Fruit fly (Drosophila melanogaster) whole organism, embryonic: Measurements from ENCODE around the gene CG12607.

ENCODE experiments used
- Ada2b ChIP-seq: fragments of 200-800 bp; sonication (Bioruptor generic); IDR thresholded peaks from 2 replicates; pipeline ENCODE4 v1.3.6; 2022; ENCODE audit warnings: missing biosample characterization, missing genetic modification characterization
- Aef1 ChIP-seq: fragments of 200-800 bp; sonication (Bioruptor generic); IDR thresholded peaks from 3 replicates; pipeline ENCODE4 v1.3.6; 2022; ENCODE audit warnings: missing biosample characterization, missing genetic modification characterization
- B-H1 ChIP-seq: fragments of 200-800 bp; sonication (Bioruptor generic); IDR thresholded peaks from 3 replicates; pipeline ENCODE4 v1.3.6; 2022; ENCODE audit warnings: missing biosample characterization, missing genetic modification characterization
- C15 ChIP-seq: fragments of 200-800 bp; sonication (Bioruptor generic); IDR thresholded peaks from 3 replicates; pipeline ENCODE4 v1.3.6; 2022; ENCODE audit warnings: missing biosample characterization, missing genetic modification characterization
- CG10267 ChIP-seq: fragments of 200-800 bp; sonication (Bioruptor generic); optimal IDR thresholded peaks from 2 replicates; lab custom pipeline; 2018; ENCODE audit warnings: missing biosample characterization, mild to moderate bottlenecking, missing genetic modification characterization, moderate library complexity
- CG12219 ChIP-seq: fragments of 200-800 bp; sonication (Bioruptor generic); optimal IDR thresholded peaks from 3 replicates; lab custom pipeline; 2018; ENCODE audit warnings: missing biosample characterization, mild to moderate bottlenecking, missing genetic modification characterization
- CG15601 ChIP-seq: fragments of 200-800 bp; sonication (Bioruptor generic); optimal IDR thresholded peaks from 3 replicates; lab custom pipeline; 2019; ENCODE audit warnings: missing biosample characterization, mild to moderate bottlenecking, missing genetic modification characterization, moderate library complexity
- CG17802 ChIP-seq: fragments of 200-800 bp; sonication (Bioruptor generic); optimal IDR thresholded peaks from 2 replicates; lab custom pipeline; 2018; ENCODE audit warnings: missing biosample characterization, mild to moderate bottlenecking, missing genetic modification characterization, moderate library complexity
- CG18599 ChIP-seq: fragments of 200-800 bp; sonication (Bioruptor generic); optimal IDR thresholded peaks from 3 replicates; lab custom pipeline; 2017; ENCODE audit warnings: missing biosample characterization, missing genetic modification characterization, mild to moderate bottlenecking, moderate library complexity, missing genetic modification reagents
- CG2120 ChIP-seq: fragments of 200-800 bp; sonication (Bioruptor generic); optimal IDR thresholded peaks from 3 replicates; lab custom pipeline; 2016; ENCODE audit warnings: missing biosample characterization, missing genetic modification characterization
- CG3281 ChIP-seq: fragments of 200-800 bp; sonication (Bioruptor generic); optimal IDR thresholded peaks from 3 replicates; lab custom pipeline; 2017; ENCODE audit warnings: missing biosample characterization, mild to moderate bottlenecking, missing genetic modification characterization
- CG4282 ChIP-seq: fragments of 200-800 bp; sonication (Bioruptor generic); optimal IDR thresholded peaks from 2 replicates; lab custom pipeline; 2016; ENCODE audit warnings: missing biosample characterization, missing genetic modification characterization
- CG43689 ChIP-seq: fragments of 200-800 bp; sonication (Bioruptor generic); IDR thresholded peaks from 2 replicates; pipeline ENCODE4 v1.3.6; 2022; ENCODE audit warnings: missing biosample characterization, missing genetic modification characterization
- CG6813 ChIP-seq: fragments of 200-800 bp; sonication (Bioruptor generic); optimal IDR thresholded peaks from 2 replicates; lab custom pipeline; 2017; ENCODE audit warnings: missing biosample characterization, missing genetic modification characterization, mild to moderate bottlenecking, moderate library complexity, missing genetic modification reagents
- CG7357 ChIP-seq: fragments of 200-800 bp; sonication (Bioruptor generic); IDR thresholded peaks from 3 replicates; pipeline ENCODE4 v1.3.6; 2022; ENCODE audit warnings: missing biosample characterization, missing genetic modification characterization
- CG8359 ChIP-seq: fragments of 200-800 bp; sonication (Bioruptor generic); optimal IDR thresholded peaks from 2 replicates; lab custom pipeline; 2017; ENCODE audit warnings: missing biosample characterization, mild to moderate bottlenecking, missing genetic modification characterization, borderline replicate concordance
- CG8944 ChIP-seq: fragments of 200-800 bp; sonication (Bioruptor generic); optimal IDR thresholded peaks from 3 replicates; lab custom pipeline; 2016; ENCODE audit warnings: missing biosample characterization, missing genetic modification characterization
- D ChIP-seq, 2 experiments: fragments of 200-800 bp in 1 of 2; fragments of >200 bp in 1 of 2; sonication (Bioruptor generic) in 1 of 2; optimal IDR thresholded peaks; 2 replicates in 1 of 2; 3 replicates in 1 of 2; lab custom pipeline; 2017; ENCODE audit warnings: mild to moderate bottlenecking in 1 of 2, missing biosample characterization in 1 of 2, missing genetic modification characterization in 1 of 2, missing genetic modification reagents in 1 of 2
- Dad ChIP-seq: fragments of 200-800 bp; sonication (Bioruptor generic); optimal IDR thresholded peaks from 3 replicates; lab custom pipeline; 2016; ENCODE audit warnings: missing biosample characterization, missing genetic modification characterization
- Gsc ChIP-seq: fragments of 200-800 bp; sonication (Bioruptor generic); IDR thresholded peaks from 2 replicates; pipeline ENCODE4 v1.3.6; 2022; ENCODE audit warnings: missing biosample characterization, missing genetic modification characterization
- HLHmδ ChIP-seq: fragments of 200-800 bp; sonication (Bioruptor generic); optimal IDR thresholded peaks from 2 replicates; lab custom pipeline; 2018; ENCODE audit warnings: missing biosample characterization, mild to moderate bottlenecking, missing genetic modification characterization, moderate library complexity
- Hr39 ChIP-seq: fragments of >200 bp; optimal IDR thresholded peaks from 2 replicates; lab custom pipeline; 2017
- Lhr ChIP-seq: fragments of 200-800 bp; sonication (Bioruptor generic); optimal IDR thresholded peaks from 3 replicates; lab custom pipeline; 2017; ENCODE audit warnings: mild to moderate bottlenecking, missing biosample characterization, missing genetic modification reagents, missing genetic modification characterization
- NK7.1 ChIP-seq: fragments of 200-800 bp; sonication (Bioruptor generic); optimal IDR thresholded peaks from 3 replicates; lab custom pipeline; 2016; ENCODE audit warnings: missing biosample characterization, missing genetic modification characterization
- NfI ChIP-seq: fragments of 200-800 bp; sonication (Bioruptor generic); optimal IDR thresholded peaks from 3 replicates; lab custom pipeline; 2018; ENCODE audit warnings: missing biosample characterization, mild to moderate bottlenecking, missing genetic modification characterization, moderate library complexity
- Opbp ChIP-seq: fragments of 200-800 bp; sonication (Bioruptor generic); IDR thresholded peaks from 3 replicates; pipeline ENCODE4 v1.3.6; 2022; ENCODE audit warnings: missing biosample characterization, missing genetic modification characterization; ENCODE audit not compliant: partially characterized antibody
- Scr ChIP-seq: fragments of 200-800 bp; sonication (Bioruptor generic); IDR thresholded peaks from 2 replicates; pipeline ENCODE4 v1.3.6; 2022; ENCODE audit warnings: missing biosample characterization, missing genetic modification characterization; ENCODE audit not compliant: partially characterized antibody
- Vsx1 ChIP-seq: fragments of 200-800 bp; sonication (Bioruptor generic); optimal IDR thresholded peaks from 2 replicates; lab custom pipeline; 2017; ENCODE audit warnings: missing biosample characterization, mild to moderate bottlenecking, missing genetic modification characterization, missing genetic modification reagents
- Xrp1 ChIP-seq: fragments of 200-800 bp; sonication (Bioruptor generic); IDR thresholded peaks from 2 replicates; pipeline ENCODE4 v1.3.6; 2022; ENCODE audit warnings: missing biosample characterization, missing genetic modification characterization
- YL-1 ChIP-seq: fragments of 200-800 bp; sonication (Bioruptor generic); optimal IDR thresholded peaks from 3 replicates; lab custom pipeline; 2017; ENCODE audit warnings: missing biosample characterization, mild to moderate bottlenecking, missing genetic modification characterization
- ab ChIP-seq: fragments of 200-800 bp; sonication (Bioruptor generic); optimal IDR thresholded peaks from 2 replicates; lab custom pipeline; 2016; ENCODE audit warnings: missing biosample characterization, missing genetic modification characterization
- dm ChIP-seq: fragments of 200-800 bp; sonication (Bioruptor generic); optimal IDR thresholded peaks from 3 replicates; lab custom pipeline; 2016; ENCODE audit warnings: missing biosample characterization, missing genetic modification characterization
- ems ChIP-seq: fragments of 200-800 bp; sonication (Bioruptor generic); optimal IDR thresholded peaks from 3 replicates; lab custom pipeline; 2016; ENCODE audit warnings: missing biosample characterization, missing genetic modification characterization
- fd3F ChIP-seq: fragments of 200-800 bp; sonication (Bioruptor generic); optimal IDR thresholded peaks from 2 replicates; lab custom pipeline; 2018; ENCODE audit warnings: missing biosample characterization, mild to moderate bottlenecking, missing genetic modification characterization, moderate library complexity
- kah ChIP-seq: fragments of 200-800 bp; sonication (Bioruptor generic); optimal IDR thresholded peaks from 2 replicates; lab custom pipeline; 2018; ENCODE audit warnings: missing biosample characterization, mild to moderate bottlenecking, missing genetic modification characterization
- knrl ChIP-seq: fragments of 200-800 bp; sonication (Bioruptor generic); IDR thresholded peaks from 3 replicates; pipeline ENCODE4 v1.3.6; 2022; ENCODE audit warnings: missing biosample characterization, missing genetic modification characterization; ENCODE audit not compliant: partially characterized antibody
- lmd ChIP-seq: fragments of 200-800 bp; sonication (Bioruptor generic); IDR thresholded peaks from 2 replicates; pipeline ENCODE4 v1.3.6; 2022; ENCODE audit warnings: missing biosample characterization, missing genetic modification characterization
- mam ChIP-seq: fragments of 200-800 bp; sonication (Bioruptor generic); optimal IDR thresholded peaks from 3 replicates; lab custom pipeline; 2016; ENCODE audit warnings: missing biosample characterization, missing genetic modification characterization
- nerfin-1 ChIP-seq: fragments of 200-800 bp; sonication (Bioruptor generic); optimal IDR thresholded peaks from 3 replicates; lab custom pipeline; 2019; ENCODE audit warnings: missing biosample characterization, mild to moderate bottlenecking, missing genetic modification characterization, moderate library complexity
- p53 ChIP-seq: fragments of 200-800 bp; sonication (Bioruptor generic); optimal IDR thresholded peaks from 2 replicates; lab custom pipeline; 2016; ENCODE audit warnings: missing biosample characterization, missing genetic modification characterization
- pb ChIP-seq: fragments of 200-800 bp; sonication (Bioruptor generic); optimal IDR thresholded peaks from 3 replicates; lab custom pipeline; 2016; ENCODE audit warnings: missing biosample characterization, missing genetic modification characterization
- pros ChIP-seq: fragments of 200-800 bp; sonication (Bioruptor generic); optimal IDR thresholded peaks from 3 replicates; lab custom pipeline; 2019; ENCODE audit warnings: missing biosample characterization, mild to moderate bottlenecking, missing genetic modification characterization, moderate library complexity
- ranshi ChIP-seq: fragments of 200-800 bp; sonication (Bioruptor generic); IDR thresholded peaks from 2 replicates; pipeline ENCODE4 v1.3.6; 2022; ENCODE audit warnings: missing biosample characterization, missing genetic modification characterization
- tgo ChIP-seq: fragments of 200-800 bp; sonication (Bioruptor generic); IDR thresholded peaks from 3 replicates; pipeline ENCODE4 v1.3.6; 2022; ENCODE audit warnings: missing biosample characterization, missing genetic modification characterization
- tio ChIP-seq: fragments of 200-800 bp; sonication (Bioruptor generic); optimal IDR thresholded peaks from 2 replicates; lab custom pipeline; 2017; ENCODE audit warnings: missing biosample characterization, missing genetic modification characterization, inconsistent platforms
- trh ChIP-seq: fragments of 200-800 bp; sonication (Bioruptor generic); optimal IDR thresholded peaks from 2 replicates; lab custom pipeline; 2016; ENCODE audit warnings: missing biosample characterization, missing genetic modification characterization
- ttk ChIP-seq: fragments of 200-800 bp; sonication (Bioruptor generic); IDR thresholded peaks from 2 replicates; pipeline ENCODE4 v2.1.2; 2022; ENCODE audit warnings: missing biosample characterization, missing genetic modification characterization
- twi ChIP-seq: fragments of 200-800 bp; optimal IDR thresholded peaks from 2 replicates; lab custom pipeline; 2019; ENCODE audit warnings: missing biosample characterization, mild to moderate bottlenecking, missing genetic modification characterization, moderate library complexity
- wdn ChIP-seq: fragments of 200-800 bp; sonication (Bioruptor generic); IDR thresholded peaks from 2 replicates; pipeline ENCODE4 v1.3.6; 2022; ENCODE audit warnings: missing biosample characterization, missing genetic modification characterization

Gene CG12607

dm6 chr3L:4406653-4407257 lies 39.6 kb upstream of the CG12607 start, which contains the start of gene TP53INP (continued):
- TF ChIP-seq ttk (GFP tag; lab: Robert Waterston, UW): peak; percentile 58
- TF ChIP-seq Gsc (GFP tag; lab: Robert Waterston, UW): no peak
- peak; percentile 67 for TF ChIP-seq ranshi (GFP tag; lab: Robert Waterston, UW)
- TF ChIP-seq dm (GFP tag; lab: Kevin White, UChicago): peak; percentile 63
- TF ChIP-seq Vsx1 (GFP tag; lab: Kevin White, UChicago): peak; percentile 52
- TF ChIP-seq ems: peak; percentile 77
- TF ChIP-seq CG43689: no peak
- TF ChIP-seq Hr39 (lab: Kevin White, UChicago): no peak
- TF ChIP-seq Dad (GFP tag; lab: Kevin White, UChicago): peak; percentile 68
- TF ChIP-seq NfI (GFP tag; lab: Kevin White, UChicago): peak; percentile 88
- peak; percentile 71 for TF ChIP-seq CG8359 (GFP tag; lab: Kevin White, UChicago)
- TF ChIP-seq CG2120 (GFP tag; lab: Kevin White, UChicago): peak; percentile 81
- peak; percentile 89 for TF ChIP-seq CG3281
- 0 out of 2 replicates have a peak, but pooled peaks have one; percentile 41 for TF ChIP-seq Ada2b (GFP tag; lab: Robert Waterston, UW)
- peak; percentile 74 for TF ChIP-seq tgo (GFP tag; lab: Robert Waterston, UW)
- TF ChIP-seq NK7.1 (GFP tag; lab: Kevin White, UChicago): peak; percentile 60
- TF ChIP-seq Aef1: peak; percentile 52; the same call in 2 of the 3 replicates
- TF ChIP-seq mam: peak; percentile 50
- peak; percentile 58; the same call in 1 of the 3 replicates for TF ChIP-seq Opbp (GFP tag; lab: Robert Waterston, UW)
- TF ChIP-seq Xrp1 (GFP tag; lab: Robert Waterston, UW): peak; percentile 84
- TF ChIP-seq lmd: peak; percentile 79
- no peak; the same call in none of the 2 replicates for TF ChIP-seq Scr (GFP tag; lab: Robert Waterston, UW)
- TF ChIP-seq kah (GFP tag; lab: Kevin White, UChicago): peak; percentile 64
- TF ChIP-seq wdn: no peak
- peak; percentile 64 for TF ChIP-seq Lhr (GFP tag; lab: Kevin White, UChicago)
- no peak for TF ChIP-seq C15 (GFP tag; lab: Robert Waterston, UW)
- peak; percentile 82 for TF ChIP-seq nerfin-1
- no peak for TF ChIP-seq CG4282 (GFP tag; lab: Kevin White, UChicago)
- TF ChIP-seq CG17802: peak; percentile 14
- TF ChIP-seq ab (GFP tag; lab: Kevin White, UChicago): no peak
- TF ChIP-seq trh (GFP tag; lab: Kevin White, UChicago): peak; percentile 79
- peak; percentile 76 for TF ChIP-seq twi (tag; lab: Kevin White, UChicago)
- peak; percentile 30 for TF ChIP-seq pros (GFP tag; lab: Kevin White, UChicago)
- peak; percentile 83 for TF ChIP-seq CG12219 (GFP tag; lab: Kevin White, UChicago)
- TF ChIP-seq tio: peak; percentile 90
- peak; percentile 92 for TF ChIP-seq CG18599
- TF ChIP-seq YL-1 (GFP tag; lab: Kevin White, UChicago): peak; percentile 55
- peak; percentile 82 for TF ChIP-seq fd3F (GFP tag; lab: Kevin White, UChicago)
- TF ChIP-seq knrl (GFP tag; lab: Robert Waterston, UW): no peak
- peak; percentile 84 for TF ChIP-seq CG15601 (tag; lab: Kevin White, UChicago)
- peak; percentile 65; the same call in 2 of the 3 replicates for TF ChIP-seq CG7357 (GFP tag; lab: Robert Waterston, UW)
- TF ChIP-seq pb (GFP tag; lab: Kevin White, UChicago): peak; percentile 55
- TF ChIP-seq B-H1 (GFP tag; lab: Robert Waterston, UW): peak; percentile 48; the same call in 2 of the 3 replicates
- TF ChIP-seq HLHmδ (GFP tag; lab: Kevin White, UChicago): peak; percentile 67
- peak; percentile 82 for TF ChIP-seq CG6813 (GFP tag; lab: Kevin White, UChicago)
- no peak for TF ChIP-seq D (optimal IDR thresholded peaks at IDR 0.05; lab: Kevin White, UChicago)
- TF ChIP-seq D (GFP tag; optimal IDR thresholded peaks at IDR 0.05; lab: Kevin White, UChicago): peak; percentile 90
- peak; percentile 69 for TF ChIP-seq CG8944 (GFP tag; lab: Kevin White, UChicago)
- peak; percentile 87 for TF ChIP-seq CG10267 (tag; lab: Kevin White, UChicago)
- no peak for TF ChIP-seq p53 (GFP tag; lab: Kevin White, UChicago)
